Worm (Caenorhabditis elegans) whole organism, late embryonic: Measurements from ENCODE around the gene Y39G8B.9.

Source experiments
- C08G9.2 ChIP-seq: sonication (generic microtip); optimal IDR thresholded peaks from 2 replicates; lab custom pipeline; 2016; ENCODE audit warnings: mild to moderate bottlenecking, missing genetic modification characterization, moderate library complexity, missing compliant biosample characterization
- F13H6.1 ChIP-seq: sonication (generic microtip); optimal IDR thresholded peaks from 2 replicates; lab custom pipeline; 2016; ENCODE audit warnings: missing genetic modification characterization, missing compliant biosample characterization
- K02D7.2 ChIP-seq: sonication (generic microtip); optimal IDR thresholded peaks from 2 replicates; lab custom pipeline; 2017; ENCODE audit warnings: mild to moderate bottlenecking, missing genetic modification characterization, missing compliant biosample characterization
- K09A11.1 ChIP-seq: sonication (generic microtip); optimal IDR thresholded peaks from 2 replicates; lab custom pipeline; 2017; ENCODE audit warnings: antibody characterized with exemption, mild to moderate bottlenecking, missing genetic modification characterization, missing compliant biosample characterization; ENCODE audit not compliant: insufficient read depth
- T23F11.4 ChIP-seq: fragments of 200-800 bp; sonication (Bioruptor generic); optimal IDR thresholded peaks from 2 replicates; lab custom pipeline; 2018; ENCODE audit warnings: mild to moderate bottlenecking, missing genetic modification characterization, missing compliant biosample characterization
- Y22D7AL.16 ChIP-seq: sonication (generic microtip); optimal IDR thresholded peaks from 2 replicates; lab custom pipeline; 2016; ENCODE audit warnings: missing genetic modification characterization, missing compliant biosample characterization
- ahr-1 ChIP-seq: sonication (generic microtip); optimal IDR thresholded peaks from 2 replicates; lab custom pipeline; 2016; ENCODE audit warnings: missing genetic modification characterization, missing compliant biosample characterization
- ama-1 ChIP-seq: fragments of 150-350 bp; optimal IDR thresholded peaks from 2 replicates; lab custom pipeline; 2014
- ceh-22 ChIP-seq: sonication (generic microtip); optimal IDR thresholded peaks from 2 replicates; lab custom pipeline; 2017; ENCODE audit warnings: missing biosample characterization, missing genetic modification characterization
- ceh-31 ChIP-seq: sonication (generic microtip); optimal IDR thresholded peaks from 2 replicates; lab custom pipeline; 2016; ENCODE audit warnings: missing genetic modification characterization, missing compliant biosample characterization
- ceh-34 ChIP-seq: sonication (generic microtip); optimal IDR thresholded peaks from 2 replicates; lab custom pipeline; 2016; ENCODE audit warnings: mild to moderate bottlenecking, missing genetic modification characterization, missing compliant biosample characterization
- ceh-6 ChIP-seq: fragments of 200-800 bp; sonication (Bioruptor generic); optimal IDR thresholded peaks from 2 replicates; lab custom pipeline; 2018; ENCODE audit warnings: mild to moderate bottlenecking, missing genetic modification characterization, missing compliant biosample characterization
- dmd-4 ChIP-seq: sonication (generic microtip); optimal IDR thresholded peaks from 2 replicates; lab custom pipeline; 2016; ENCODE audit warnings: borderline replicate concordance, missing genetic modification characterization, missing compliant biosample characterization
- elt-2 ChIP-seq: sonication (generic microtip); optimal IDR thresholded peaks from 2 replicates; lab custom pipeline; 2016; ENCODE audit warnings: missing genetic modification reagents, missing genetic modification characterization, missing compliant biosample characterization
- elt-4 ChIP-seq: sonication (generic microtip); optimal IDR thresholded peaks from 2 replicates; lab custom pipeline; 2016; ENCODE audit warnings: missing genetic modification characterization, missing compliant biosample characterization
- eyg-1 ChIP-seq: sonication (generic microtip); optimal IDR thresholded peaks from 2 replicates; lab custom pipeline; 2016; ENCODE audit warnings: missing genotype, missing genetic modification characterization, missing compliant biosample characterization
- fax-1 ChIP-seq: sonication (generic microtip); optimal IDR thresholded peaks from 2 replicates; lab custom pipeline; 2016; ENCODE audit warnings: missing genotype, missing genetic modification characterization, missing compliant biosample characterization
- fkh-10 ChIP-seq: fragments of 150-350 bp; optimal IDR thresholded peaks from 2 replicates; lab custom pipeline; 2014; ENCODE audit warnings: missing biosample characterization, missing genetic modification reagents, missing genetic modification characterization
- fkh-6 ChIP-seq: sonication (generic microtip); optimal IDR thresholded peaks from 2 replicates; lab custom pipeline; 2016; ENCODE audit warnings: missing genetic modification characterization, missing compliant biosample characterization
- hlh-13 ChIP-seq: fragments of 200-800 bp; sonication (Bioruptor generic); optimal IDR thresholded peaks from 2 replicates; lab custom pipeline; 2018; ENCODE audit warnings: mild to moderate bottlenecking, missing genetic modification characterization, missing compliant biosample characterization
- hlh-15 ChIP-seq: sonication (generic microtip); optimal IDR thresholded peaks from 2 replicates; lab custom pipeline; 2016; ENCODE audit warnings: missing genetic modification characterization, missing compliant biosample characterization
- hlh-30 ChIP-seq: sonication (generic microtip); optimal IDR thresholded peaks from 2 replicates; lab custom pipeline; 2017; ENCODE audit warnings: antibody characterized with exemption, missing genetic modification characterization, missing compliant biosample characterization; ENCODE audit not compliant: insufficient read depth
- hlh-6 ChIP-seq: sonication (generic microtip); optimal IDR thresholded peaks from 2 replicates; lab custom pipeline; 2016; ENCODE audit warnings: missing genotype, missing genetic modification characterization, missing compliant biosample characterization
- hlh-8 ChIP-seq: sonication (generic microtip); optimal IDR thresholded peaks from 2 replicates; lab custom pipeline; 2016; ENCODE audit warnings: missing genotype, missing genetic modification characterization, missing compliant biosample characterization
- lim-6 ChIP-seq: sonication (generic microtip); optimal IDR thresholded peaks from 2 replicates; lab custom pipeline; 2016; ENCODE audit warnings: missing genetic modification characterization, missing compliant biosample characterization
- lin-11 ChIP-seq: fragments of 200-800 bp; sonication (Bioruptor generic); optimal IDR thresholded peaks from 2 replicates; lab custom pipeline; 2018; ENCODE audit warnings: mild to moderate bottlenecking, missing genetic modification characterization, missing compliant biosample characterization
- mec-3 ChIP-seq: sonication (generic microtip); optimal IDR thresholded peaks from 2 replicates; lab custom pipeline; 2016; ENCODE audit warnings: borderline replicate concordance, missing genetic modification characterization, missing compliant biosample characterization
- npax-4 ChIP-seq: sonication (generic microtip); optimal IDR thresholded peaks from 2 replicates; lab custom pipeline; 2016; ENCODE audit warnings: missing genetic modification characterization, missing compliant biosample characterization
- odd-2 ChIP-seq: sonication (generic microtip); optimal IDR thresholded peaks from 2 replicates; lab custom pipeline; 2017; ENCODE audit warnings: antibody characterized with exemption, mild to moderate bottlenecking, missing genetic modification characterization, missing compliant biosample characterization
- pag-3 ChIP-seq: sonication (generic microtip); optimal IDR thresholded peaks from 2 replicates; lab custom pipeline; 2016; ENCODE audit warnings: missing compliant biosample characterization, missing genetic modification characterization, borderline replicate concordance
- pat-9 ChIP-seq: fragments of 200-800 bp; sonication (Bioruptor generic); optimal IDR thresholded peaks from 2 replicates; lab custom pipeline; 2018; ENCODE audit warnings: mild to moderate bottlenecking, missing genetic modification characterization, moderate library complexity, missing compliant biosample characterization
- pha-2 ChIP-seq: sonication (generic microtip); optimal IDR thresholded peaks from 2 replicates; lab custom pipeline; 2017; ENCODE audit warnings: mild to moderate bottlenecking, missing genetic modification characterization, missing compliant biosample characterization
- pha-4 ChIP-seq: fragments of 150-350 bp; optimal IDR thresholded peaks from 2 replicates; lab custom pipeline; 2018; ENCODE audit warnings: missing biosample characterization, missing genetic modification reagents, missing genetic modification characterization
- pqm-1 ChIP-seq: sonication (generic microtip); optimal IDR thresholded peaks from 2 replicates; lab custom pipeline; 2016; ENCODE audit warnings: missing genetic modification characterization, missing compliant biosample characterization
- pros-1 ChIP-seq: fragments of 150-350 bp; optimal IDR thresholded peaks from 2 replicates; lab custom pipeline; 2014; ENCODE audit warnings: missing biosample characterization, missing genetic modification reagents, missing genetic modification characterization
- rnt-1 ChIP-seq: sonication (generic microtip); optimal IDR thresholded peaks from 2 replicates; lab custom pipeline; 2016; ENCODE audit warnings: missing genetic modification characterization, missing compliant biosample characterization
- sox-2 ChIP-seq: fragments of 200-800 bp; sonication (Bioruptor generic); IDR thresholded peaks from 2 replicates; pipeline ENCODE4 v1.3.6; 2022; ENCODE audit warnings: missing genetic modification reagents, missing genetic modification characterization, missing compliant biosample characterization
- sox-4 ChIP-seq: sonication (generic microtip); optimal IDR thresholded peaks from 2 replicates; lab custom pipeline; 2017; ENCODE audit warnings: mild to moderate bottlenecking, missing genetic modification characterization, inconsistent platforms, missing compliant biosample characterization
- syd-9 ChIP-seq: sonication (generic microtip); optimal IDR thresholded peaks from 2 replicates; lab custom pipeline; 2016; ENCODE audit warnings: mild to moderate bottlenecking, missing genetic modification characterization, moderate library complexity, missing compliant biosample characterization
- tbx-7 ChIP-seq: sonication (generic microtip); optimal IDR thresholded peaks from 2 replicates; lab custom pipeline; 2016; ENCODE audit warnings: missing genotype, missing genetic modification characterization, missing compliant biosample characterization
- ttx-3 ChIP-seq: sonication (generic microtip); optimal IDR thresholded peaks from 2 replicates; lab custom pipeline; 2016; ENCODE audit warnings: missing genetic modification reagents, missing genetic modification characterization, missing compliant biosample characterization
- unc-55 ChIP-seq: sonication (generic microtip); optimal IDR thresholded peaks from 2 replicates; lab custom pipeline; 2017; ENCODE audit warnings: missing biosample characterization, missing genetic modification reagents, missing genetic modification characterization
- unc-86 ChIP-seq: sonication (generic microtip); optimal IDR thresholded peaks from 2 replicates; lab custom pipeline; 2016; ENCODE audit warnings: missing genetic modification characterization, missing compliant biosample characterization
- zip-5 ChIP-seq: sonication (generic microtip); optimal IDR thresholded peaks from 2 replicates; lab custom pipeline; 2016; ENCODE audit warnings: missing genetic modification characterization, missing compliant biosample characterization
- ztf-16 ChIP-seq: sonication (generic microtip); optimal IDR thresholded peaks from 2 replicates; lab custom pipeline; 2017; ENCODE audit warnings: missing genetic modification characterization, missing compliant biosample characterization

Y39G8B.9 gene

ce11 chrII:13976161-13976560 lies 5.0 kb upstream of the Y39G8B.9 start, which contains the start of gene Y39G8B.2 (continued):
- TF ChIP-seq ama-1 (lab: Kevin White, UChicago): no peak
- peak; percentile 59 for TF ChIP-seq elt-2 (tag; lab: Kevin White, UChicago)
- TF ChIP-seq ceh-34 (tag; lab: Kevin White, UChicago): peak; percentile 76
- TF ChIP-seq npax-4 (tag; lab: Kevin White, UChicago): no peak
- peak; percentile 36 for TF ChIP-seq pros-1 (tag; lab: Kevin White, UChicago)
- no peak for TF ChIP-seq hlh-8 (tag; lab: Kevin White, UChicago)
- TF ChIP-seq ceh-31 (tag; lab: Kevin White, UChicago): peak; percentile 72
- no peak for TF ChIP-seq Y22D7AL.16 (tag; lab: Kevin White, UChicago)
- no peak for TF ChIP-seq lim-6 (tag; lab: Kevin White, UChicago)
- no peak for TF ChIP-seq odd-2
- TF ChIP-seq rnt-1: peak; percentile 36
- TF ChIP-seq zip-5 (tag; lab: Kevin White, UChicago): no peak
- TF ChIP-seq K02D7.2 (tag; lab: Kevin White, UChicago): no peak
- TF ChIP-seq C08G9.2: peak; percentile 48
- no peak for TF ChIP-seq fkh-6 (tag; lab: Kevin White, UChicago)
- no peak for TF ChIP-seq hlh-15 (tag; lab: Kevin White, UChicago)
- no peak for TF ChIP-seq ahr-1 (tag; lab: Kevin White, UChicago)
- TF ChIP-seq sox-2: no peak
- no peak for TF ChIP-seq fax-1 (tag; lab: Kevin White, UChicago)
- peak; percentile 34 for TF ChIP-seq ceh-6
- peak; percentile 30 for TF ChIP-seq sox-4 (tag; lab: Kevin White, UChicago)
- no peak for TF ChIP-seq mec-3
- TF ChIP-seq pha-4: no peak
- no peak for TF ChIP-seq ceh-22 (tag; lab: Kevin White, UChicago)
- TF ChIP-seq pqm-1 (tag; lab: Kevin White, UChicago): no peak
- peak; percentile 33 for TF ChIP-seq K09A11.1 (tag; lab: Kevin White, UChicago)
- TF ChIP-seq lin-11 (tag; lab: Kevin White, UChicago): peak; percentile 9
- peak; percentile 12 for TF ChIP-seq pag-3 (tag; lab: Kevin White, UChicago)
- no peak for TF ChIP-seq fkh-10 (GFP tag; lab: Kevin White, UChicago)
- TF ChIP-seq eyg-1 (tag; lab: Kevin White, UChicago): peak; percentile 2
- TF ChIP-seq pha-2 (tag; lab: Kevin White, UChicago): no peak
- no peak for TF ChIP-seq unc-55
- TF ChIP-seq ttx-3 (tag; lab: Kevin White, UChicago): no peak
- TF ChIP-seq dmd-4: no peak
- TF ChIP-seq F13H6.1 (tag; lab: Kevin White, UChicago): no peak
- no peak for TF ChIP-seq hlh-13 (GFP tag; lab: Kevin White, UChicago)
- TF ChIP-seq hlh-6: no peak
- TF ChIP-seq, all 69 proteins: peak for 29

ce11 chrII:13977701-13978100 lies 3.5 kb upstream of the Y39G8B.9 start:
- TF ChIP-seq pat-9 (no peak), unc-86 (no peak), lin-11 (tag; lab: Kevin White, UChicago) (no peak), pag-3 (tag; lab: Kevin White, UChicago) (no peak), hlh-30 (no peak)

ce11 chrII:13979833-13980513 lies 1.2 kb upstream of the Y39G8B.9 start, which contains the start of gene sre-48:
sre-48 (minus strand) TSS chrII:13979883.
- TF ChIP-seq rnt-1 (no peak), dmd-4 (no peak), sox-2 (no peak), ztf-16 (tag; lab: Kevin White, UChicago) (no peak), T23F11.4 (no peak), lin-11 (tag; lab: Kevin White, UChicago) (no peak), zip-5 (tag; lab: Kevin White, UChicago) (no peak), syd-9 (no peak), elt-4 (tag; lab: Kevin White, UChicago) (no peak), mec-3 (no peak), tbx-7 (no peak), hlh-15 (tag; lab: Kevin White, UChicago) (no peak)
